Fruit fly (Drosophila melanogaster) ovary, adult (tissue): ENCODE measurements around the gene CG8927.

Experiments
- CG17801 ChIP-seq: fragments of 200-800 bp; optimal IDR thresholded peaks from 2 replicates; lab custom pipeline; 2019; ENCODE audit warnings: missing biosample characterization, mild to moderate bottlenecking, missing genetic modification characterization, moderate library complexity; ENCODE audit not compliant: partially characterized antibody

Gene CG8927

dm6 chr3R:16208106-16208780 lies 27.4 kb downstream of the CG8927 start:
- peak; percentile 32 for TF ChIP-seq CG17801 (GFP tag; lab: Kevin White, UChicago)

- no peak for TF ChIP-seq CG17801 (GFP tag; lab: Kevin White, UChicago)
These were observed 28.3 kb downstream of the CG8927 start for dm6 chr3R:16208924-16209713.

dm6 chr3R:16209714-16210553 lies 29.1 kb downstream of the CG8927 start:
- no peak for TF ChIP-seq CG17801 (GFP tag; lab: Kevin White, UChicago)

dm6 chr3R:16210808-16211578 lies 30.2 kb downstream of the CG8927 start:
- no peak for TF ChIP-seq CG17801 (GFP tag; lab: Kevin White, UChicago)

dm6 chr3R:16211883-16212540 lies 31.2 kb downstream of the CG8927 start:
- no peak for TF ChIP-seq CG17801 (GFP tag; lab: Kevin White, UChicago)

- no peak for TF ChIP-seq CG17801 (GFP tag; lab: Kevin White, UChicago)
These were observed 32.3 kb downstream of the CG8927 start for dm6 chr3R:16212859-16213708.

- TF ChIP-seq CG17801 (GFP tag; lab: Kevin White, UChicago): no peak
These were observed 33.1 kb downstream of the CG8927 start for dm6 chr3R:16213792-16214473.

dm6 chr3R:16214474-16215318 lies 33.9 kb downstream of the CG8927 start:
- no peak for TF ChIP-seq CG17801 (GFP tag; lab: Kevin White, UChicago)

dm6 chr3R:16215319-16215701 lies 34.5 kb downstream of the CG8927 start:
- TF ChIP-seq CG17801 (GFP tag; lab: Kevin White, UChicago): no peak

- no peak for TF ChIP-seq CG17801 (GFP tag; lab: Kevin White, UChicago)
These were observed 36.5 kb downstream of the CG8927 start for dm6 chr3R:16217368-16217767.

dm6 chr3R:16218251-16219030 lies 37.6 kb downstream of the CG8927 start:
- no peak for TF ChIP-seq CG17801 (GFP tag; lab: Kevin White, UChicago)
